Worm (Caenorhabditis elegans) whole organism, young adult: Measurements from ENCODE around the gene ric-8.

Source experiments
- B0019.2 ChIP-seq: fragments of 200-800 bp; sonication (Bioruptor generic); conservative IDR thresholded peaks from 2 replicates; pipeline ENCODE4 v1.3.6; 2022; ENCODE audit warnings: missing genetic modification reagents, missing genetic modification characterization, missing compliant biosample characterization
- B0261.1 ChIP-seq: sonication (generic microtip); optimal IDR thresholded peaks from 2 replicates; lab custom pipeline; 2016; ENCODE audit warnings: mild to moderate bottlenecking, missing genetic modification characterization, moderate library complexity, missing compliant biosample characterization
- C17E4.6 ChIP-seq: fragments of 200-800 bp; sonication (Bioruptor generic); IDR thresholded peaks from 2 replicates; pipeline ENCODE4 v1.3.6; 2022; ENCODE audit warnings: missing genetic modification reagents, missing genetic modification characterization, missing compliant biosample characterization
- D2030.7 ChIP-seq: fragments of 200-800 bp; sonication (Bioruptor generic); IDR thresholded peaks from 2 replicates; pipeline ENCODE4 v1.3.6; 2022; ENCODE audit warnings: missing genetic modification reagents, missing genetic modification characterization, missing compliant biosample characterization
- F33H1.4 ChIP-seq: fragments of 200-800 bp; sonication (Bioruptor generic); IDR thresholded peaks from 2 replicates; pipeline ENCODE4 v1.3.6; 2022; ENCODE audit warnings: missing genetic modification reagents, missing genetic modification characterization, missing compliant biosample characterization
- F37B4.10 ChIP-seq: fragments of 200-800 bp; sonication (Bioruptor generic); IDR thresholded peaks from 2 replicates; pipeline ENCODE4 v1.3.6; 2022; ENCODE audit warnings: missing genetic modification characterization, missing compliant biosample characterization
- F57C9.4 ChIP-seq: sonication (generic microtip); optimal IDR thresholded peaks from 2 replicates; lab custom pipeline; 2017; ENCODE audit warnings: mild to moderate bottlenecking, missing genetic modification characterization, missing compliant biosample characterization
- K11D2.4 ChIP-seq: fragments of 200-800 bp; sonication (Bioruptor generic); IDR thresholded peaks from 2 replicates; pipeline ENCODE4 v1.3.6; 2022; ENCODE audit warnings: missing genetic modification reagents, missing genetic modification characterization, missing compliant biosample characterization
- K12H6.12 ChIP-seq: fragments of 200-800 bp; sonication (Bioruptor generic); optimal IDR thresholded peaks from 2 replicates; lab custom pipeline; 2018; ENCODE audit warnings: mild to moderate bottlenecking, missing genetic modification characterization, missing compliant biosample characterization
- Y53G8AR.9 ChIP-seq: fragments of 200-800 bp; sonication (Bioruptor generic); conservative IDR thresholded peaks from 2 replicates; pipeline ENCODE4 v1.3.6; 2022; ENCODE audit warnings: missing genetic modification reagents, missing genetic modification characterization, missing compliant biosample characterization
- Y56A3A.18 ChIP-seq: fragments of 200-800 bp; sonication (Bioruptor generic); IDR thresholded peaks from 2 replicates; pipeline ENCODE4 v1.3.6; 2022; ENCODE audit warnings: missing genetic modification reagents, missing genetic modification characterization, missing compliant biosample characterization
- Y95B8A.8 ChIP-seq: fragments of 200-800 bp; sonication (Bioruptor generic); IDR thresholded peaks from 2 replicates; pipeline ENCODE4 v1.3.6; 2022; ENCODE audit warnings: missing genetic modification reagents, missing genetic modification characterization, missing compliant biosample characterization
- ama-1 ChIP-seq, 3 experiments: fragments of 150-350 bp in 1 of 3; sonication (generic microtip) in 2 of 3; optimal IDR thresholded peaks; 2 replicates each; lab custom pipeline; 2014 to 2018; ENCODE audit warnings: missing biosample characterization in 2 of 3, missing genetic modification characterization in 2 of 3, missing genetic modification reagents in 2 of 3
- bed-2 ChIP-seq: fragments of 200-800 bp; sonication (Bioruptor generic); IDR thresholded peaks from 2 replicates; pipeline ENCODE4 v1.3.6; 2022; ENCODE audit warnings: missing genetic modification reagents, missing genetic modification characterization, missing compliant biosample characterization
- cebp-1 ChIP-seq, 2 experiments: fragments of 200-800 bp in 1 of 2; sonication (Bioruptor generic) in 1 of 2; sonication (generic microtip) in 1 of 2; IDR thresholded peaks in 1 of 2; optimal IDR thresholded peaks in 1 of 2; 2 replicates each; pipeline versions ENCODE4 v1.3.6 to Lab custom; 2017 to 2022; ENCODE audit warnings: missing compliant biosample characterization in 2 of 2, missing genetic modification characterization in 2 of 2, mild to moderate bottlenecking in 1 of 2, missing genetic modification reagents in 1 of 2, moderate library complexity in 1 of 2
- ceh-27 ChIP-seq: fragments of 200-800 bp; sonication (Bioruptor generic); optimal IDR thresholded peaks from 2 replicates; lab custom pipeline; 2018; ENCODE audit warnings: mild to moderate bottlenecking, missing genetic modification characterization, moderate library complexity, missing compliant biosample characterization
- ceh-91 ChIP-seq: fragments of 200-800 bp; sonication (Bioruptor generic); IDR thresholded peaks from 2 replicates; pipeline ENCODE4 v1.3.6; 2022; ENCODE audit warnings: missing genetic modification reagents, missing genetic modification characterization, missing compliant biosample characterization
- die-1 ChIP-seq: sonication (generic microtip); optimal IDR thresholded peaks from 2 replicates; lab custom pipeline; 2016; ENCODE audit warnings: missing genotype, mild to moderate bottlenecking, missing genetic modification characterization, missing compliant biosample characterization
- egrh-3 ChIP-seq: fragments of 200-800 bp; sonication (Bioruptor generic); IDR thresholded peaks from 2 replicates; pipeline ENCODE4 v1.3.6; 2022; ENCODE audit warnings: missing genetic modification reagents, missing genetic modification characterization, missing compliant biosample characterization
- him-1 ChIP-seq: sonication (generic microtip); optimal IDR thresholded peaks from 2 replicates; lab custom pipeline; 2016; ENCODE audit warnings: missing genotype, missing genetic modification reagents, missing genetic modification characterization, missing compliant biosample characterization
- hlh-26 ChIP-seq: fragments of 200-800 bp; sonication (Bioruptor generic); conservative IDR thresholded peaks from 2 replicates; pipeline ENCODE4 v1.3.6; 2022; ENCODE audit warnings: missing genetic modification reagents, missing genetic modification characterization, missing compliant biosample characterization
- hmg-1.2 ChIP-seq: fragments of 200-800 bp; sonication (Bioruptor generic); IDR thresholded peaks from 2 replicates; pipeline ENCODE4 v1.3.6; 2022; ENCODE audit warnings: missing genetic modification reagents, missing genetic modification characterization, missing compliant biosample characterization
- hmg-20 ChIP-seq: fragments of 200-800 bp; sonication (Bioruptor generic); IDR thresholded peaks from 2 replicates; pipeline ENCODE4 v1.3.6; 2022; ENCODE audit warnings: missing genetic modification reagents, missing genetic modification characterization, missing compliant biosample characterization
- lin-26 ChIP-seq: fragments of 200-800 bp; sonication (Bioruptor generic); IDR thresholded peaks from 2 replicates; pipeline ENCODE4 v1.3.6; 2022; ENCODE audit warnings: missing genetic modification reagents, missing genetic modification characterization, missing compliant biosample characterization
- lin-54 ChIP-seq: fragments of 200-800 bp; sonication (Bioruptor generic); optimal IDR thresholded peaks from 2 replicates; lab custom pipeline; 2018; ENCODE audit warnings: mild to moderate bottlenecking, missing genetic modification characterization, missing compliant biosample characterization
- lir-1 ChIP-seq: fragments of 200-800 bp; sonication (Bioruptor generic); conservative IDR thresholded peaks from 2 replicates; pipeline ENCODE4 v1.3.6; 2022; ENCODE audit warnings: missing genetic modification reagents, missing genetic modification characterization, missing compliant biosample characterization
- madf-10 ChIP-seq: sonication (generic microtip); optimal IDR thresholded peaks from 2 replicates; lab custom pipeline; 2016; ENCODE audit warnings: mild to moderate bottlenecking, missing genetic modification characterization, missing compliant biosample characterization
- madf-6 ChIP-seq: fragments of 200-800 bp; sonication (Bioruptor generic); IDR thresholded peaks from 2 replicates; pipeline ENCODE4 v1.3.6; 2022; ENCODE audit warnings: missing genetic modification reagents, missing genetic modification characterization, missing compliant biosample characterization
- mcd-1 ChIP-seq: fragments of 200-800 bp; sonication (Bioruptor generic); IDR thresholded peaks from 2 replicates; pipeline ENCODE4 v1.3.6; 2022; ENCODE audit warnings: missing genetic modification reagents, missing genetic modification characterization, missing compliant biosample characterization
- mel-28 ChIP-seq: sonication (generic microtip); optimal IDR thresholded peaks from 2 replicates; lab custom pipeline; 2016; ENCODE audit warnings: borderline replicate concordance, mild to moderate bottlenecking, missing genetic modification characterization, missing compliant biosample characterization
- nfyb-1 ChIP-seq: fragments of 200-800 bp; sonication (Bioruptor generic); IDR thresholded peaks from 2 replicates; pipeline ENCODE4 v1.3.6; 2022; ENCODE audit warnings: missing genetic modification reagents, missing genetic modification characterization, missing compliant biosample characterization
- nhr-179 ChIP-seq: sonication (generic microtip); optimal IDR thresholded peaks from 2 replicates; lab custom pipeline; 2016; ENCODE audit warnings: mild to moderate bottlenecking, missing genetic modification characterization, missing compliant biosample characterization
- pbrm-1 ChIP-seq: fragments of 200-800 bp; sonication (Bioruptor generic); IDR thresholded peaks from 2 replicates; pipeline ENCODE4 v1.3.6; 2022; ENCODE audit warnings: missing genetic modification reagents, missing genetic modification characterization, missing compliant biosample characterization
- rcor-1 ChIP-seq: fragments of 200-800 bp; sonication (Bioruptor generic); IDR thresholded peaks from 2 replicates; pipeline ENCODE4 v1.3.6; 2022; ENCODE audit warnings: missing genetic modification reagents, missing genetic modification characterization, missing compliant biosample characterization
- tbp1 ChIP-seq: fragments of 200-800 bp; sonication (Bioruptor generic); optimal IDR thresholded peaks from 2 replicates; lab custom pipeline; 2018; ENCODE audit warnings: mild to moderate bottlenecking, missing genetic modification characterization, missing compliant biosample characterization
- unc-130 ChIP-seq: sonication (generic microtip); optimal IDR thresholded peaks from 2 replicates; lab custom pipeline; 2016; ENCODE audit warnings: missing genetic modification reagents, missing genetic modification characterization, missing compliant biosample characterization
- zfh-2 ChIP-seq: fragments of 200-800 bp; sonication (Bioruptor generic); conservative IDR thresholded peaks from 2 replicates; pipeline ENCODE4 v1.3.6; 2022; ENCODE audit warnings: missing genetic modification reagents, missing genetic modification characterization, missing compliant biosample characterization
- zim-3 ChIP-seq: sonication (generic microtip); optimal IDR thresholded peaks from 2 replicates; lab custom pipeline; 2017; ENCODE audit warnings: mild to moderate bottlenecking, missing genetic modification characterization, moderate library complexity, missing compliant biosample characterization
- ztf-26 ChIP-seq: sonication (generic microtip); optimal IDR thresholded peaks from 2 replicates; lab custom pipeline; 2017; ENCODE audit warnings: missing genetic modification characterization, missing compliant biosample characterization
- ztf-3 ChIP-seq: fragments of 200-800 bp; sonication (Bioruptor generic); optimal IDR thresholded peaks from 2 replicates; lab custom pipeline; 2018; ENCODE audit warnings: mild to moderate bottlenecking, missing genetic modification characterization, missing compliant biosample characterization

ric-8 gene

DNA sequence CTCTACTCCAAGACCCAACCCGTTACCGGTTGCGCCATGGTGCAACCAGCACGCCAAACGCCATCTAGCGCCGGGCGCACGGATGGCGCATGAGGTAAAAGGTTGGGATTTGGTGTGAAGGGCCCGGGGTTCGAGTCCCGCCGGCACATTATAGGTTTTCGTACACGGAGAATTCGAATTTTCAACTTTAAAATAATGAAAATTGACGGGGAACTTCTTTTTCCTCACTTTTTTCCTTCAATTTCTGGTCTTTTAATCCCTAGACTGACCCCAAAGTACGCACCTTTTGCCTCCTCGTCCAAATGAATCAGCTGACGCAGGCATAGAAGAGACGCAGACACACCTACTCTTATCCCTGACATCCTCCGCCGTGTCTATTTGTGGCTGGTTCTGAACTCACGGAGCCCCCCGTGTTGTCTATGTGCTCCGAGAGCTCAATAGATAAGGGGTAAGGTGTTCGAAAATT, 39.2 kb upstream of the ric-8 start:
- peak; percentile 50 for TF ChIP-seq tbp1 (GFP tag; lab: Kevin White, UChicago)
- no peak for TF ChIP-seq C17E4.6 (GFP tag; lab: Robert Waterston, UW)
- TF ChIP-seq Y53G8AR.9 (GFP tag; lab: Robert Waterston, UW) = no peak
- TF ChIP-seq Y56A3A.18 (GFP tag; lab: Robert Waterston, UW) = no peak
- no peak for TF ChIP-seq B0261.1 (tag; lab: Kevin White, UChicago)
- peak; percentile 15; the same call in 1 of the 2 replicates for TF ChIP-seq rcor-1 (GFP tag; lab: Robert Waterston, UW)
- peak; percentile 46; the same call in 1 of the 2 replicates for TF ChIP-seq ceh-91 (GFP tag; lab: Robert Waterston, UW)
- peak; percentile 77 for TF ChIP-seq zfh-2 (GFP tag; lab: Robert Waterston, UW)
- peak; percentile 50 for TF ChIP-seq D2030.7 (GFP tag; lab: Robert Waterston, UW)
- TF ChIP-seq F37B4.10 = 0 out of 2 replicates have a peak, but pooled peaks have one; percentile 52
- TF ChIP-seq him-1 = no peak
- peak; percentile 34; the same call in 1 of the 2 replicates for TF ChIP-seq F33H1.4
- peak; percentile 28 for TF ChIP-seq ztf-26 (tag; lab: Kevin White, UChicago)
- TF ChIP-seq cebp-1 (GFP tag; IDR thresholded peaks at IDR 0.05; lab: Robert Waterston, UW) = no peak; the same call in 1 of the 2 replicates
- TF ChIP-seq cebp-1 (tag; optimal IDR thresholded peaks at IDR 0.05; lab: Kevin White, UChicago) = peak; percentile 21
- TF ChIP-seq nhr-179 (tag; lab: Kevin White, UChicago) = no peak
- no peak for TF ChIP-seq hmg-20 (GFP tag; lab: Robert Waterston, UW)
- TF ChIP-seq hmg-1.2 (GFP tag; lab: Robert Waterston, UW) = peak; percentile 41; the same call in 1 of the 2 replicates
- TF ChIP-seq pbrm-1 (GFP tag; lab: Robert Waterston, UW) = peak; percentile 69
- no peak for TF ChIP-seq ceh-27
- TF ChIP-seq lin-26 (GFP tag; lab: Robert Waterston, UW) = peak; percentile 83
- no peak for TF ChIP-seq lir-1 (GFP tag; lab: Robert Waterston, UW)
- TF ChIP-seq mel-28 (tag; lab: Kevin White, UChicago) = no peak
- TF ChIP-seq K11D2.4 (GFP tag; lab: Robert Waterston, UW) = 0 out of 2 replicates have a peak, but pooled peaks have one; percentile 23
- peak; percentile 26 for TF ChIP-seq ama-1 (optimal IDR thresholded peaks at IDR 0.05; lab: Kevin White, UChicago)
- TF ChIP-seq ama-1 (GFP tag; optimal IDR thresholded peaks at IDR 0.05; lab: Kevin White, UChicago) = peak in 1 of 2 experiments; percentile 42
- no peak for TF ChIP-seq F57C9.4
- no peak for TF ChIP-seq lin-54 (GFP tag; lab: Kevin White, UChicago)
- 0 out of 2 replicates have a peak, but pooled peaks have one; percentile 31 for TF ChIP-seq mcd-1 (GFP tag; lab: Robert Waterston, UW)
- TF ChIP-seq Y95B8A.8 = 0 out of 2 replicates have a peak, but pooled peaks have one; percentile 16
- TF ChIP-seq K12H6.12 (tag; lab: Kevin White, UChicago) = peak; percentile 41
- peak; percentile 58; the same call in 1 of the 2 replicates for TF ChIP-seq egrh-3 (GFP tag; lab: Robert Waterston, UW)
- no peak for TF ChIP-seq unc-130 (GFP tag; lab: Kevin White, UChicago)
- TF ChIP-seq bed-2 (GFP tag; lab: Robert Waterston, UW) = 0 out of 2 replicates have a peak, but pooled peaks have one; percentile 49

DNA sequence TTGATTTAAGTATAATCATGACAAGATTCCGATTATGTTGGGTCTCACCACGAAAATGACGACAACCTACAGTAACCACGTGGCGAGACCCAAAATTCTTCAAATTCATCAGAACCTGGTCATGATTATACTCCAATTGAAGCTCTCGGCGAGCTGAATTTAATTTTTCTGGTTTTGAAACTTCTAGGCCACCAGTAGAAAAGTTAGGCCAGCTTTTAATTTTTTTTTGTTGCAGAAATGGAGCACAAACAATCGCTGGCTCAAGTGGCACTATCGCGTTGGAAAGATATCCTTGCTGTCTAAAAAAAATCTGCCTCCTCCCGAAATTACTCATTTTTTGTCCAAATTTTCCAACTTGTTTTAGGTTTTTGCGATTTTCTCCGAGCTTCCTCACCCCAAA, 36.2 kb upstream of the ric-8 start:
- TF ChIP-seq B0019.2 (GFP tag; lab: Robert Waterston, UW) (no peak), hlh-26 (GFP tag; lab: Robert Waterston, UW) (no peak), nfyb-1 (GFP tag; lab: Robert Waterston, UW) (no peak), ztf-3 (no peak), hmg-1.2 (GFP tag; lab: Robert Waterston, UW) (no peak), die-1 (no peak), madf-6 (GFP tag; lab: Robert Waterston, UW) (no peak), zim-3 (tag; lab: Kevin White, UChicago) (no peak), madf-10 (tag; lab: Kevin White, UChicago) (no peak)
- TF ChIP-seq, all 124 proteins: peak for 0
